Worm (Caenorhabditis elegans): ENCODE measurements around the gene C10G8.2.

C10G8.2 gene

ce11 chrV:5295940-5296339 is 18.3 kb upstream of the C10G8.2 start:
- TF ChIP-seq snpc-4 (tag; optimal IDR thresholded peaks at IDR 0.05) (no peak), unc-30 (tag; optimal IDR thresholded peaks at IDR 0.05) (no peak), lin-14 (GFP tag; optimal IDR thresholded peaks at IDR 0.05) (peak; percentile 81), dsc-1 (tag; optimal IDR thresholded peaks at IDR 0.05) (peak; percentile 94), nhr-11 (tag; optimal IDR thresholded peaks at IDR 0.05) (no peak), ztf-4 (tag; optimal IDR thresholded peaks at IDR 0.05) (peak; percentile 9), lsy-2 (tag; optimal IDR thresholded peaks at IDR 0.05) (peak in 1 of 2 experiments; percentile 55), snu-23 (GFP tag; optimal IDR thresholded peaks at IDR 0.05) (peak; percentile 36), ztf-11 (tag; optimal IDR thresholded peaks at IDR 0.05) (no peak), tbx-2 (tag; optimal IDR thresholded peaks at IDR 0.05) (peak; percentile 18), irx-1 (tag; optimal IDR thresholded peaks at IDR 0.05) (no peak), nhr-71 (tag; optimal IDR thresholded peaks at IDR 0.05) (peak; percentile 72), ceh-82 (tag; optimal IDR thresholded peaks at IDR 0.05) (no peak), mdl-1 (tag; optimal IDR thresholded peaks at IDR 0.05) (peak in 1 of 2 experiments; percentile 56), ceh-90 (tag; optimal IDR thresholded peaks at IDR 0.05) (no peak), nhr-85 (tag) (no peak), fkh-4 (tag; optimal IDR thresholded peaks at IDR 0.05; ENCODE audit: borderline replicate concordance) (peak; percentile 53), jun-1 (tag; optimal IDR thresholded peaks at IDR 0.05) (no peak), nhr-20 (tag; optimal IDR thresholded peaks at IDR 0.05) (peak; percentile 17), lin-35 (GFP tag; optimal IDR thresholded peaks at IDR 0.05) (no peak), efl-1 (optimal IDR thresholded peaks at IDR 0.05) (peak in 1 of 2 experiments; percentile 9), efl-1 (GFP tag; optimal IDR thresholded peaks at IDR 0.05 in 1 of 2) (no peak), unc-86 (tag; optimal IDR thresholded peaks at IDR 0.05) (no peak), lin-15B (tag; optimal IDR thresholded peaks at IDR 0.05) (no peak), nhr-19 (GFP tag; conservative IDR thresholded peaks at IDR 0.05) (peak; percentile 22; the same call in 1 of the 2 replicates), F16B12.6 (tag; optimal IDR thresholded peaks at IDR 0.05) (no peak), nhr-90 (tag; optimal IDR thresholded peaks at IDR 0.05; ENCODE audit: poor library complexity) (no peak), unc-130 (tag; optimal IDR thresholded peaks at IDR 0.05) (peak; percentile 3), dpl-1 (GFP tag; optimal IDR thresholded peaks at IDR 0.05) (no peak), efl-3 (GFP tag; optimal IDR thresholded peaks at IDR 0.05) (no peak), vab-15 (tag; optimal IDR thresholded peaks at IDR 0.05) (no peak), rnt-1 (tag; optimal IDR thresholded peaks at IDR 0.05) (peak; percentile 40), grh-1 (GFP tag; IDR thresholded peaks at IDR 0.05) (no peak)

- TF ChIP-seq pax-3 (tag; optimal IDR thresholded peaks at IDR 0.05), result no peak
- TF ChIP-seq nhr-84 (tag; optimal IDR thresholded peaks at IDR 0.05), result no peak
- no peak for TF ChIP-seq fkh-10 (GFP tag; optimal IDR thresholded peaks at IDR 0.05)
- TF ChIP-seq dsc-1 (tag; optimal IDR thresholded peaks at IDR 0.05), result no peak
- TF ChIP-seq C34B4.2 (tag; optimal IDR thresholded peaks at IDR 0.05), result no peak
- no peak for TF ChIP-seq ceh-63 (GFP tag; optimal IDR thresholded peaks at IDR 0.05)
- TF ChIP-seq blmp-1 (tag; optimal IDR thresholded peaks at IDR 0.05), result no peak
- no peak for TF ChIP-seq xbp-1 (tag; optimal IDR thresholded peaks at IDR 0.05)
- no peak for TF ChIP-seq nhr-71 (tag; optimal IDR thresholded peaks at IDR 0.05)
- no peak for TF ChIP-seq hlh-17 (GFP tag; optimal IDR thresholded peaks at IDR 0.05; ENCODE audit: borderline replicate concordance)
- TF ChIP-seq hpl-2 (GFP tag; optimal IDR thresholded peaks at IDR 0.05), result no peak
- TF ChIP-seq ztf-4 (tag; optimal IDR thresholded peaks at IDR 0.05), result no peak
- TF ChIP-seq pag-3 (tag; optimal IDR thresholded peaks at IDR 0.05; ENCODE audit: borderline replicate concordance, insufficient read depth), result no peak
- TF ChIP-seq ceh-90 (tag; optimal IDR thresholded peaks at IDR 0.05), result no peak
- no peak for TF ChIP-seq fkh-8 (tag; optimal IDR thresholded peaks at IDR 0.05)
- no peak for TF ChIP-seq grh-1 (GFP tag; IDR thresholded peaks at IDR 0.05)
- no peak for TF ChIP-seq jun-1 (tag; optimal IDR thresholded peaks at IDR 0.05)
- no peak for TF ChIP-seq unc-86 (tag; optimal IDR thresholded peaks at IDR 0.05)
Measured at ce11 chrV:5297740-5298139, 16.5 kb upstream of the C10G8.2 start.
